Fruit fly (Drosophila melanogaster): Measurements from ENCODE around the gene CG2750.

DNA sequence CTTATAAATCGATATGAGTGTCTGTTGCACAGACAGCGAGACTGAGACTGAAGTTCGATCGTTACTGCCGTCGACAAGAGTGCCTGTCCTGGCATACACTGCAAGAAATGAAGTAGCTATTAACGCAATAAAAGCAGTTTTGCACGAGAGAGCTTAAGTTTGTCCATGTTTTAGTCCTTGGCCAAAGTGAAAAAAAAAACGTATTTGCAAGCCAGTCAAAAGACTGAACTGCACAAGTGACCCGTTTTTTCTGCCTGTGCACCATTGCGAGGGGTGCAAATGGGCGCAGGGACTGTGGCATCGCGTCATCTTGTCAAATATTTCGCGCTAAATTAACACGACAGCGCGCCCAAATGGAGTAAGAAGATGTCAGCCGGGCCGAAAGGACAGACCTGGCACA, 31.4 kb upstream of the CG2750 start:
- TF ChIP-seq psq (optimal IDR thresholded peaks at IDR 0.05) (no peak), pan (optimal IDR thresholded peaks at IDR 0.05) (no peak), CG8478 (optimal IDR thresholded peaks at IDR 0.05) (no peak), Dll (optimal IDR thresholded peaks at IDR 0.05) (no peak), usp (GFP tag; optimal IDR thresholded peaks at IDR 0.05) (no peak)
